Fruit fly (Drosophila melanogaster) whole organism, larva: ENCODE measurements around the gene Tango6.

Experiments
- noc ChIP-seq: fragments of 200-800 bp; sonication (Bioruptor generic); optimal IDR thresholded peaks from 3 replicates; lab custom pipeline; 2019; ENCODE audit warnings: missing biosample characterization, mild to moderate bottlenecking, missing genetic modification characterization, moderate library complexity

Tango6 gene

dm6 chr2L:18945765-18946552 is 22.9 kb upstream of the Tango6 start, which contains the start of gene CG46304:
Gene CG46304, plus strand, starts transcription at chr2L:18946305.
- no peak for TF ChIP-seq noc

- no peak for TF ChIP-seq noc
Observed at dm6 chr2L:18946636-18947514, 22.0 kb upstream of the Tango6 start.

- TF ChIP-seq noc, result no peak
Observed at dm6 chr2L:18947515-18947998, 21.3 kb upstream of the Tango6 start.

dm6 chr2L:18948065-18948723 is 20.6 kb upstream of the Tango6 start:
- TF ChIP-seq noc, result peak; percentile 8

- no peak for TF ChIP-seq noc
Observed at dm6 chr2L:18948724-18949108, 20.1 kb upstream of the Tango6 start, which contains the start of gene CG10428. Gene CG10428, plus strand, starts transcription at chr2L:18948884.

dm6 chr2L:18951674-18952073 is 17.2 kb upstream of the Tango6 start, which contains the start of gene Nedd8:
Gene Nedd8, minus strand, starts transcription at chr2L:18951837.
- no peak for TF ChIP-seq noc

dm6 chr2L:18953512-18954254 is 15.1 kb upstream of the Tango6 start:
- TF ChIP-seq noc, result no peak

dm6 chr2L:18954255-18954715 is 14.5 kb upstream of the Tango6 start, which contains the start of gene CG10621:
Gene CG10621, minus strand, starts transcription at chr2L:18954431.
- peak; percentile 75 for TF ChIP-seq noc

- TF ChIP-seq noc, result peak; percentile 42
Observed at dm6 chr2L:18955666-18956065, 13.2 kb upstream of the Tango6 start.

- TF ChIP-seq noc, result peak; percentile 90
Observed at dm6 chr2L:18957142-18957674, 11.6 kb upstream of the Tango6 start, which contains the start of gene Bhmt. Gene Bhmt, minus strand, starts transcription at chr2L:18957311.

DNA sequence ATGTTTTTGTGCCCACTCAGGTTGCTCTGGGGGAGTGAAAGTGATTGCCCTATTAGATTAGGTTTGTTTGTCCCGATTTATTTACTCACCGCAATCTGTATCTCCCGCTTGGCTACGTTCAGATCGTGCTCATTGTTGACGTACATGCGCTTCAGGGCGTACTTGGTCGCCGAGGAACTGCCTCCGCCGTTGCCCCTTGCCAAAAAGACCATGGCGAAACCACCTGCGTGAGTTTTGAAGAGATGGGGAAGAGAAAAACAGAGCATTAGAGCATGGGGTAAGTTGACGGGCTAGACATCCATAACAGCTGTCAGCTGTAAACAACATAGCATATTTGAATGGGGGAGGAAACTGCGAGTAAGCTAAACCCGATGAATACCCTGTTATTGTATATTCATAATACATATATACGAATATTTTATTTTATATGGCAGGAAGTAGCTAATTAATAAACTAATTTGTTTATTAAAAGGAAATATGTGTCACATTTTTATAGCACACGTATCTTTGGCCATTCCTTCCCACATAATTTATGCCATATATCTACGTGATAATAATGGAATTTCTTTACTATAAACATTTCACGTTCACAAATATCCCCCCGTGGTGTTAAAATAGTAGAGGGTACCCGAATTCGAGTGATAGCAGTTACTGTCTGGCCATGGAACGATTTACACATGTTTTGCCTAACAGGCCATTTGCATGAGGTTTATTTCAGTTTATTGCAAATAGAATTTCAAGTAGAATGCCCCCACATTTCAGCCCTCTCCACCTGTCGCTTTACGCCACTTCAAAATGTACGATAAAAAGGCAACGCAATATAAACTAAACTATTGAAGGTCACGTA is 3.2 kb upstream of the Tango6 start:
- TF ChIP-seq noc, result peak; percentile 77

DNA sequence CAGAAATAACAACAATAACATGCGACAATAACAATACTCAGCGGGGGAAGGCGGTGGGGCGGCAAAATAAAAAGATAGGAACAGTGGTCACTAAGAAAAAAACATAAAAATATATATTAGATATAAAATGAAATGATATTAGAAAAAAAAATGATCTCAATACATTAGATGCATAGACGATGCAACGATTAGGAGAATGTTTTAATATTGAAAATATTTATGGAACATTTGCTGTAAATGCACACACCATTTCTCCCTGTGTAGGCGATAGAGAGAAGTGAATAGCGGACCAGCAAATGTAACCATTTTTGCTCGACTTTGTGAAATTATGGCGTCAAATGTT is 2.6 kb upstream of the Tango6 start:
- TF ChIP-seq noc, result peak; percentile 69

DNA sequence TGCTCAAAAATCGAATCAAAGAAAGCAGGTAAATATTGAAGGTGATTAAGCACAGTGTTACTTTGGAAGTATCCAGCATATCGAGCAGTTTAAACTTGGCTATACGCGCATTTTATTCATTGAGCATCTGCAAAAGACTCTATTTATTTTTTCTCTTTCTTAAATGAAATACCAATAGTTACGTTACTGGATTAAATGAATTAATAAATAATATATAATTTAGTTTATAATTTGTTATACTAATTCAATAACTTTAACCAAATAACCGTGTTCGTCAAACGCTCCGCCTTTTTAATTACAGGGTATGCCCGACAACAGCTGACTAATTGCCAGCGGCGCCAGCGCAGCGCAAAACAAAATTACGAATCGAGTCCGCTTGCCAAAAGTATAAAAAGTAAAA is 2.0 kb upstream of the Tango6 start:
- peak; percentile 60 for TF ChIP-seq noc

dm6 chr2L:18967897-18968296 is 931 bp upstream of the Tango6 start:
- no peak for TF ChIP-seq noc
